Worm (Caenorhabditis elegans): ENCODE results near the gene nhr-72.

DNA sequence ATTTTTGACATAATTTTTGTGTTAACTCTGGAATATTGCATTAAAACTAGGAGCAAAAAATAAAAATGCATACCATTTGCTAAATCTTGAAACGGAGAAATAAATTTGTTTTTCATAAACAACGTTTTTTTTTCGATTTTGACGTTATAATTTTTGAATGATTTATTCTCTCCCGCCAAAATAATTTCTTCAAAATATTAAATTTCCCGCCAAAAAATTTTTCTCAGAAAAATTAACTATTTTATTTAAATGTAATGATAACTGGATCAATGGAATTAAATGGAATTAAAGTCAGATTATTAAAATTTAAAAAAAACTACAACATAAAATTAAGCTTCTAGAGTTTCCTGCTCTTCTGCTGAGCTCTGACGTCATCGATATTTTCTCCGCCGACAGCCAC is 26.6 kb upstream of the nhr-72 start, which contains the start of gene nep-3:
- TF ChIP-seq tra-1 (GFP tag; IDR thresholded peaks at IDR 0.05), result no peak
- TF ChIP-seq nhr-11 (tag; optimal IDR thresholded peaks at IDR 0.05), result no peak
- no peak for TF ChIP-seq dpl-1 (GFP tag; optimal IDR thresholded peaks at IDR 0.05)
- no peak for TF ChIP-seq hlh-11 (tag; optimal IDR thresholded peaks at IDR 0.05)
